Fruit fly (Drosophila melanogaster) whole organism, embryonic: ENCODE measurements around the gene SNRPG.

Experiments used
- Abd-B ChIP-seq: fragments of 200-800 bp; sonication (Bioruptor generic); optimal IDR thresholded peaks from 2 replicates; lab custom pipeline; 2018; ENCODE audit warnings: missing biosample characterization, mild to moderate bottlenecking, missing genetic modification characterization, moderate library complexity
- Atf-2 ChIP-seq: fragments of 200-800 bp; sonication (Bioruptor generic); optimal IDR thresholded peaks from 2 replicates; lab custom pipeline; 2016; ENCODE audit warnings: missing biosample characterization, missing genetic modification characterization
- CG12155 ChIP-seq: fragments of 200-800 bp; sonication (Bioruptor generic); optimal IDR thresholded peaks from 3 replicates; lab custom pipeline; 2016; ENCODE audit warnings: missing biosample characterization, missing genetic modification characterization
- CG13123 ChIP-seq: fragments of 200-800 bp; sonication (Bioruptor generic); optimal IDR thresholded peaks from 2 replicates; lab custom pipeline; 2016; ENCODE audit warnings: missing biosample characterization, missing genetic modification characterization
- CG13287 ChIP-seq: fragments of 200-800 bp; sonication (Bioruptor generic); IDR thresholded peaks from 2 replicates; pipeline ENCODE4 v1.3.6; 2022; ENCODE audit warnings: missing biosample characterization, missing genetic modification characterization; ENCODE audit not compliant: partially characterized antibody
- CG14014 ChIP-seq: fragments of 200-800 bp; sonication (Bioruptor generic); IDR thresholded peaks from 2 replicates; pipeline ENCODE4 v1.3.6; 2022; ENCODE audit warnings: missing biosample characterization, missing genetic modification characterization
- CG14050 ChIP-seq: fragments of 200-800 bp; sonication (Bioruptor generic); IDR thresholded peaks from 3 replicates; pipeline ENCODE4 v1.3.6; 2022; ENCODE audit warnings: missing biosample characterization, missing genetic modification characterization
- CG1529 ChIP-seq: fragments of 200-800 bp; sonication (Bioruptor generic); optimal IDR thresholded peaks from 3 replicates; lab custom pipeline; 2018; ENCODE audit warnings: missing biosample characterization, missing genetic modification characterization
- CG16813 ChIP-seq: fragments of 200-800 bp; sonication (Bioruptor generic); IDR thresholded peaks from 3 replicates; pipeline ENCODE4 v1.3.6; 2022; ENCODE audit warnings: missing biosample characterization, missing genetic modification characterization; ENCODE audit not compliant: partially characterized antibody
- CG17186 ChIP-seq: fragments of 200-800 bp; sonication (Bioruptor generic); optimal IDR thresholded peaks from 3 replicates; lab custom pipeline; 2017; ENCODE audit warnings: missing biosample characterization, missing genetic modification reagents, missing genetic modification characterization
- CG2875 ChIP-seq: fragments of 200-800 bp; sonication (Bioruptor generic); optimal IDR thresholded peaks from 2 replicates; lab custom pipeline; 2017; ENCODE audit warnings: missing biosample characterization, mild to moderate bottlenecking, missing genetic modification characterization, missing genetic modification reagents
- CG30020 ChIP-seq: fragments of 200-800 bp; optimal IDR thresholded peaks from 2 replicates; lab custom pipeline; 2019; ENCODE audit warnings: missing biosample characterization, mild to moderate bottlenecking, missing genetic modification characterization, moderate library complexity
- CG34376 ChIP-seq: fragments of 200-800 bp; sonication (Bioruptor generic); optimal IDR thresholded peaks from 2 replicates; lab custom pipeline; 2018; ENCODE audit warnings: missing biosample characterization, mild to moderate bottlenecking, missing genetic modification characterization
- CG42726 ChIP-seq: fragments of 200-800 bp; sonication (Bioruptor generic); IDR thresholded peaks from 2 replicates; pipeline ENCODE4 v1.3.6; 2022; ENCODE audit warnings: missing biosample characterization, missing genetic modification characterization; ENCODE audit not compliant: partially characterized antibody
- CG6272 ChIP-seq: fragments of 200-800 bp; sonication (Bioruptor generic); IDR thresholded peaks from 2 replicates; pipeline ENCODE4 v1.3.6; 2022; ENCODE audit warnings: missing biosample characterization, missing genetic modification characterization
- CG6683 ChIP-seq: fragments of 200-800 bp; sonication (Bioruptor generic); optimal IDR thresholded peaks from 2 replicates; lab custom pipeline; 2017; ENCODE audit warnings: missing biosample characterization, mild to moderate bottlenecking, missing genetic modification characterization, missing genetic modification reagents
- CG7963 ChIP-seq: fragments of 200-800 bp; sonication (Bioruptor generic); IDR thresholded peaks from 3 replicates; pipeline ENCODE4 v1.3.6; 2022; ENCODE audit warnings: missing biosample characterization, missing genetic modification characterization; ENCODE audit not compliant: partially characterized antibody
- CG8924 ChIP-seq: fragments of 200-800 bp; optimal IDR thresholded peaks from 3 replicates; lab custom pipeline; 2019; ENCODE audit warnings: missing biosample characterization, mild to moderate bottlenecking, missing genetic modification characterization, moderate library complexity
- CG9817 ChIP-seq: fragments of 200-800 bp; sonication (Bioruptor generic); optimal IDR thresholded peaks from 2 replicates; lab custom pipeline; 2018; ENCODE audit warnings: missing biosample characterization, mild to moderate bottlenecking, missing genetic modification characterization, moderate library complexity
- D19B ChIP-seq: fragments of 200-800 bp; sonication (Bioruptor generic); optimal IDR thresholded peaks from 2 replicates; lab custom pipeline; 2017; ENCODE audit warnings: missing biosample characterization, mild to moderate bottlenecking, missing genetic modification characterization
- Dad ChIP-seq: fragments of 200-800 bp; sonication (Bioruptor generic); optimal IDR thresholded peaks from 3 replicates; lab custom pipeline; 2016; ENCODE audit warnings: missing biosample characterization, missing genetic modification characterization
- HLH4C ChIP-seq: fragments of 200-800 bp; sonication (Bioruptor generic); IDR thresholded peaks from 3 replicates; pipeline ENCODE4 v1.3.6; 2022; ENCODE audit warnings: missing biosample characterization, missing genetic modification characterization; ENCODE audit not compliant: partially characterized antibody
- HmgD ChIP-seq: fragments of 200-800 bp; sonication (Bioruptor generic); optimal IDR thresholded peaks from 3 replicates; lab custom pipeline; 2016; ENCODE audit warnings: missing biosample characterization, missing genetic modification characterization
- Hr51 ChIP-seq, 2 experiments: fragments of 200-800 bp; sonication (Bioruptor generic); optimal IDR thresholded peaks; 2 replicates in 1 of 2; 3 replicates in 1 of 2; lab custom pipeline; 2016 to 2018; ENCODE audit warnings: missing biosample characterization in 2 of 2, missing genetic modification characterization in 2 of 2, mild to moderate bottlenecking in 1 of 2, moderate library complexity in 1 of 2
- MBD-R2 ChIP-seq: fragments of 200-800 bp; sonication (Bioruptor generic); IDR thresholded peaks from 2 replicates; pipeline ENCODE4 v1.3.6; 2022; ENCODE audit warnings: missing biosample characterization, missing genetic modification characterization
- NC2α ChIP-seq: fragments of 200-800 bp; sonication (Bioruptor generic); optimal IDR thresholded peaks from 2 replicates; lab custom pipeline; 2016; ENCODE audit warnings: missing biosample characterization, missing genetic modification characterization
- NC2β ChIP-seq: fragments of 200-800 bp; sonication (Bioruptor generic); optimal IDR thresholded peaks from 2 replicates; lab custom pipeline; 2016; ENCODE audit warnings: missing biosample characterization, missing genetic modification characterization
- NK7.1 ChIP-seq: fragments of 200-800 bp; sonication (Bioruptor generic); optimal IDR thresholded peaks from 3 replicates; lab custom pipeline; 2016; ENCODE audit warnings: missing biosample characterization, missing genetic modification characterization
- Scr ChIP-seq: fragments of 200-800 bp; sonication (Bioruptor generic); IDR thresholded peaks from 2 replicates; pipeline ENCODE4 v1.3.6; 2022; ENCODE audit warnings: missing biosample characterization, missing genetic modification characterization; ENCODE audit not compliant: partially characterized antibody
- Stat92E ChIP-seq, 3 experiments: fragments of >200 bp in 2 of 3; fragments of 200-800 bp in 1 of 3; sonication (Bioruptor generic) in 1 of 3; optimal IDR thresholded peaks; 2 replicates each; lab custom pipeline; 2017 to 2019; ENCODE audit warnings: missing biosample characterization in 3 of 3, missing genetic modification characterization in 3 of 3, mild to moderate bottlenecking in 1 of 3, moderate library complexity in 1 of 3
- ab ChIP-seq: fragments of 200-800 bp; sonication (Bioruptor generic); optimal IDR thresholded peaks from 2 replicates; lab custom pipeline; 2016; ENCODE audit warnings: missing biosample characterization, missing genetic modification characterization
- ap ChIP-seq: fragments of 200-800 bp; sonication (Bioruptor generic); IDR thresholded peaks from 2 replicates; pipeline ENCODE4 v1.3.6; 2022; ENCODE audit warnings: missing biosample characterization, missing genetic modification characterization
- cg ChIP-seq: fragments of 200-800 bp; sonication (Bioruptor generic); optimal IDR thresholded peaks from 3 replicates; lab custom pipeline; 2019; ENCODE audit warnings: missing biosample characterization, mild to moderate bottlenecking, missing genetic modification characterization, moderate library complexity
- chn ChIP-seq: fragments of 200-800 bp; sonication (Bioruptor generic); optimal IDR thresholded peaks from 2 replicates; lab custom pipeline; 2016; ENCODE audit warnings: missing biosample characterization, missing genetic modification characterization
- eyg ChIP-seq: fragments of 200-800 bp; sonication (Bioruptor generic); optimal IDR thresholded peaks from 3 replicates; lab custom pipeline; 2016; ENCODE audit warnings: missing biosample characterization, missing genetic modification characterization
- kni ChIP-seq: fragments of 200-800 bp; sonication (Bioruptor generic); optimal IDR thresholded peaks from 3 replicates; lab custom pipeline; 2017; ENCODE audit warnings: mild to moderate bottlenecking, missing biosample characterization, missing genetic modification reagents, missing genetic modification characterization
- mam ChIP-seq: fragments of 200-800 bp; sonication (Bioruptor generic); optimal IDR thresholded peaks from 3 replicates; lab custom pipeline; 2016; ENCODE audit warnings: missing biosample characterization, missing genetic modification characterization
- mld ChIP-seq: fragments of 200-800 bp; sonication (Bioruptor generic); IDR thresholded peaks from 3 replicates; pipeline ENCODE4 v1.3.6; 2022; ENCODE audit warnings: missing biosample characterization, missing genetic modification characterization; ENCODE audit not compliant: partially characterized antibody
- onecut ChIP-seq: fragments of 200-800 bp; sonication (Bioruptor generic); IDR thresholded peaks from 2 replicates; pipeline ENCODE4 v1.3.6; 2022; ENCODE audit warnings: missing biosample characterization, missing genetic modification characterization
- pb ChIP-seq: fragments of 200-800 bp; sonication (Bioruptor generic); optimal IDR thresholded peaks from 3 replicates; lab custom pipeline; 2016; ENCODE audit warnings: missing biosample characterization, missing genetic modification characterization
- pfk ChIP-seq: fragments of 200-800 bp; sonication (Bioruptor generic); optimal IDR thresholded peaks from 2 replicates; lab custom pipeline; 2018; ENCODE audit warnings: missing biosample characterization, mild to moderate bottlenecking, missing genetic modification characterization, moderate library complexity
- pros ChIP-seq: fragments of 200-800 bp; sonication (Bioruptor generic); optimal IDR thresholded peaks from 3 replicates; lab custom pipeline; 2019; ENCODE audit warnings: missing biosample characterization, mild to moderate bottlenecking, missing genetic modification characterization, moderate library complexity
- rib ChIP-seq: fragments of 200-800 bp; sonication (Bioruptor generic); IDR thresholded peaks from 2 replicates; pipeline ENCODE4 v1.3.6; 2022; ENCODE audit warnings: missing biosample characterization, missing genetic modification characterization
- row ChIP-seq: fragments of 200-800 bp; sonication (Bioruptor generic); IDR thresholded peaks from 3 replicates; pipeline ENCODE4 v1.3.6; 2022; ENCODE audit warnings: missing biosample characterization, missing genetic modification characterization
- schlank ChIP-seq: fragments of 200-800 bp; sonication (Bioruptor generic); optimal IDR thresholded peaks from 2 replicates; lab custom pipeline; 2018; ENCODE audit warnings: missing biosample characterization, mild to moderate bottlenecking, missing genetic modification characterization
- scrt ChIP-seq: fragments of 200-800 bp; sonication (Bioruptor generic); optimal IDR thresholded peaks from 2 replicates; lab custom pipeline; 2018; ENCODE audit warnings: missing biosample characterization, mild to moderate bottlenecking, missing genetic modification characterization, moderate library complexity
- sob ChIP-seq: fragments of 200-800 bp; sonication (Bioruptor generic); IDR thresholded peaks from 2 replicates; pipeline ENCODE4 v1.3.6; 2022; ENCODE audit warnings: missing biosample characterization, missing genetic modification characterization
- tx ChIP-seq: fragments of 200-800 bp; sonication (Bioruptor generic); optimal IDR thresholded peaks from 2 replicates; lab custom pipeline; 2016; ENCODE audit warnings: missing biosample characterization, missing genetic modification characterization
- unc-4 ChIP-seq: fragments of 200-800 bp; sonication (Bioruptor generic); IDR thresholded peaks from 2 replicates; pipeline ENCODE4 v1.3.6; 2022; ENCODE audit warnings: missing biosample characterization, missing genetic modification characterization; ENCODE audit not compliant: partially characterized antibody

SNRPG gene

DNA sequence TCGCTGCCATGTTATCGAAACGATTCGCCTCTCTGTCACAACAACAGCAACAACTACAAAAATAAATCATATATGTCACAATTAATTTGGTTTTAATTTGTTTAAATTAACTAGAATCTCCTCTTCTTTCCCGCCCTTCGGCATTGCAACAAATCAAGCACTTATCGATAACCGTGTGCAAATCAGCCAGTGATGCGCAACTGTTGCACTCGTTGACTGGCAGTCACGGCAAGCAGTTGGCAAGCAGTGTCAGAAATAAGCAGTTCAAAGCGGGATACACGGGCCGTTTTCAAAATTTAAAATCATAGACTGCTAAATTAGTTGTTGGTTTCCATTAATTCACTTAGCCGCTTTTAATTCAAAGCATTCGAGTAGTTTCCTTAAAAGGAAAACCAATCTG lies 43.5 kb upstream of the SNRPG start, which contains the start of gene Axs (continued):
- TF ChIP-seq NC2α (no peak), ap (GFP tag; lab: Robert Waterston, UW) (no peak), CG42726 (GFP tag; lab: Robert Waterston, UW) (peak; percentile 86), CG13123 (no peak), eyg (GFP tag; lab: Kevin White, UChicago) (no peak), unc-4 (GFP tag; lab: Robert Waterston, UW) (peak; percentile 64), pros (GFP tag; lab: Kevin White, UChicago) (no peak), CG30020 (tag; lab: Kevin White, UChicago) (peak; percentile 4), scrt (GFP tag; lab: Kevin White, UChicago) (peak; percentile 69), CG1529 (GFP tag; lab: Kevin White, UChicago) (no peak), CG34376 (no peak), CG7963 (peak; percentile 60; the same call in 1 of the 3 replicates), schlank (tag; lab: Kevin White, UChicago) (no peak), CG6272 (GFP tag; lab: Robert Waterston, UW) (no peak), Hr51 (GFP tag; optimal IDR thresholded peaks at IDR 0.05; lab: Kevin White, UChicago) (peak in 1 of 2 experiments; percentile 3), mam (peak; percentile 50), cg (GFP tag; lab: Kevin White, UChicago) (peak; percentile 13), HLH4C (peak; percentile 48; the same call in 2 of the 3 replicates), ab (GFP tag; lab: Kevin White, UChicago) (no peak), MBD-R2 (GFP tag; lab: Robert Waterston, UW) (peak; percentile 23; the same call in 1 of the 2 replicates), rib (GFP tag; lab: Robert Waterston, UW) (0 out of 2 replicates have a peak, but pooled peaks have one; percentile 34), row (GFP tag; lab: Robert Waterston, UW) (peak; percentile 49; the same call in 1 of the 3 replicates), CG17186 (peak; percentile 40), NK7.1 (GFP tag; lab: Kevin White, UChicago) (no peak), CG14014 (GFP tag; lab: Robert Waterston, UW) (no peak), mld (GFP tag; lab: Robert Waterston, UW) (peak; percentile 70; the same call in 2 of the 3 replicates), Atf-2 (GFP tag; lab: Kevin White, UChicago) (peak; percentile 15), sob (GFP tag; lab: Robert Waterston, UW) (peak; percentile 43; the same call in 1 of the 2 replicates), CG2875 (GFP tag; lab: Kevin White, UChicago) (no peak), onecut (GFP tag; lab: Robert Waterston, UW) (0 out of 2 replicates have a peak, but pooled peaks have one; percentile 7), tx (GFP tag; lab: Kevin White, UChicago) (peak; percentile 30), kni (GFP tag; lab: Kevin White, UChicago) (no peak), CG9817 (tag; lab: Kevin White, UChicago) (peak; percentile 0), Stat92E (GFP tag; optimal IDR thresholded peaks at IDR 0.05; lab: Kevin White, UChicago) (peak in 1 of 3 experiments; percentile 43), CG6683 (GFP tag; lab: Kevin White, UChicago) (no peak), CG12155 (GFP tag; lab: Kevin White, UChicago) (peak; percentile 99), CG8924 (tag; lab: Kevin White, UChicago) (peak; percentile 35), Scr (GFP tag; lab: Robert Waterston, UW) (peak; percentile 68), CG13287 (GFP tag; lab: Robert Waterston, UW) (peak; percentile 77), Dad (peak; percentile 20), NC2β (GFP tag; lab: Kevin White, UChicago) (peak; percentile 34), pfk (GFP tag; lab: Kevin White, UChicago) (no peak), pb (GFP tag; lab: Kevin White, UChicago) (peak; percentile 37), D19B (GFP tag; lab: Kevin White, UChicago) (no peak), CG14050 (GFP tag; lab: Robert Waterston, UW) (no peak), HmgD (GFP tag; lab: Kevin White, UChicago) (peak; percentile 24), chn (GFP tag; lab: Kevin White, UChicago) (peak; percentile 24), Abd-B (peak; percentile 4), CG16813 (GFP tag; lab: Robert Waterston, UW) (peak; percentile 69)
